Fruit fly (Drosophila melanogaster) whole organism, embryonic: ENCODE measurements around the gene CG8509.
A peak's percentile ranks its signal among the peaks of the same experiment; 100 is the strongest.

Experiments used
- Asciz ChIP-seq: fragments of 200-800 bp; sonication (Bioruptor generic); optimal IDR thresholded peaks from 2 replicates; lab custom pipeline; 2017; ENCODE audit warnings: missing biosample characterization, mild to moderate bottlenecking, missing genetic modification characterization, missing genetic modification reagents
- Atf-2 ChIP-seq: fragments of 200-800 bp; sonication (Bioruptor generic); optimal IDR thresholded peaks from 2 replicates; lab custom pipeline; 2016; ENCODE audit warnings: missing biosample characterization, missing genetic modification characterization
- Atf6 ChIP-seq: fragments of 200-800 bp; sonication (Bioruptor generic); IDR thresholded peaks from 2 replicates; pipeline ENCODE4 v1.3.6; 2022; ENCODE audit warnings: missing biosample characterization, missing genetic modification characterization
- Bgb ChIP-seq: fragments of 200-800 bp; sonication (Bioruptor generic); IDR thresholded peaks from 2 replicates; pipeline ENCODE4 v1.3.6; 2022; ENCODE audit warnings: missing biosample characterization, missing genetic modification characterization; ENCODE audit not compliant: partially characterized antibody
- CG11085 ChIP-seq: fragments of 200-800 bp; sonication (Bioruptor generic); IDR thresholded peaks from 2 replicates; pipeline ENCODE4 v1.3.6; 2022; ENCODE audit warnings: missing biosample characterization, missing genetic modification characterization
- CG11398 ChIP-seq: fragments of 200-800 bp; sonication (Bioruptor generic); optimal IDR thresholded peaks from 2 replicates; lab custom pipeline; 2016; ENCODE audit warnings: missing biosample characterization, missing genetic modification characterization
- CG12071 ChIP-seq: fragments of 200-800 bp; sonication (Bioruptor generic); optimal IDR thresholded peaks from 3 replicates; lab custom pipeline; 2018; ENCODE audit warnings: missing biosample characterization, mild to moderate bottlenecking, missing genetic modification characterization
- CG1529 ChIP-seq: fragments of 200-800 bp; sonication (Bioruptor generic); optimal IDR thresholded peaks from 3 replicates; lab custom pipeline; 2018; ENCODE audit warnings: missing biosample characterization, missing genetic modification characterization
- CG17361 ChIP-seq: fragments of 200-800 bp; sonication (Bioruptor generic); IDR thresholded peaks from 3 replicates; pipeline ENCODE4 v1.3.6; 2022; ENCODE audit warnings: missing biosample characterization, missing genetic modification characterization
- CG17612 ChIP-seq: fragments of 200-800 bp; sonication (Bioruptor generic); IDR thresholded peaks from 2 replicates; pipeline ENCODE4 v1.3.6; 2022; ENCODE audit warnings: missing biosample characterization, missing genetic modification characterization
- CG6765 ChIP-seq: fragments of 200-800 bp; sonication (Bioruptor generic); optimal IDR thresholded peaks from 3 replicates; lab custom pipeline; 2017; ENCODE audit warnings: missing biosample characterization, mild to moderate bottlenecking, missing genetic modification characterization
- CG6791 ChIP-seq: fragments of 200-800 bp; sonication (Bioruptor generic); IDR thresholded peaks from 3 replicates; pipeline ENCODE4 v1.3.6; 2022; ENCODE audit warnings: missing biosample characterization, missing genetic modification characterization; ENCODE audit not compliant: partially characterized antibody
- CG7372 ChIP-seq: fragments of 200-800 bp; sonication (Bioruptor generic); IDR thresholded peaks from 2 replicates; pipeline ENCODE4 v1.3.6; 2022; ENCODE audit warnings: missing biosample characterization, missing genetic modification characterization
- CG7556 ChIP-seq: fragments of 200-800 bp; sonication (Bioruptor generic); optimal IDR thresholded peaks from 2 replicates; lab custom pipeline; 2017; ENCODE audit warnings: missing biosample characterization, mild to moderate bottlenecking, missing genetic modification characterization
- CG8388 ChIP-seq: fragments of 200-800 bp; sonication (Bioruptor generic); optimal IDR thresholded peaks from 2 replicates; lab custom pipeline; 2019; ENCODE audit warnings: missing biosample characterization, mild to moderate bottlenecking, missing genetic modification characterization, moderate library complexity
- CG9797 ChIP-seq: fragments of 200-800 bp; sonication (Bioruptor generic); optimal IDR thresholded peaks from 3 replicates; lab custom pipeline; 2018; ENCODE audit warnings: missing biosample characterization, mild to moderate bottlenecking, missing genetic modification characterization
- CG9932 ChIP-seq: fragments of 200-800 bp; sonication (Bioruptor generic); IDR thresholded peaks from 2 replicates; pipeline ENCODE4 v1.3.6; 2022; ENCODE audit warnings: missing biosample characterization, missing genetic modification characterization
- Dp ChIP-seq: fragments of 200-800 bp; sonication (Bioruptor generic); optimal IDR thresholded peaks from 2 replicates; lab custom pipeline; 2018; ENCODE audit warnings: missing biosample characterization, mild to moderate bottlenecking, missing genetic modification characterization, moderate library complexity
- HLH4C ChIP-seq: fragments of 200-800 bp; sonication (Bioruptor generic); IDR thresholded peaks from 3 replicates; pipeline ENCODE4 v1.3.6; 2022; ENCODE audit warnings: missing biosample characterization, missing genetic modification characterization; ENCODE audit not compliant: partially characterized antibody
- Hey ChIP-seq: fragments of 200-800 bp; sonication (Bioruptor generic); optimal IDR thresholded peaks from 3 replicates; lab custom pipeline; 2018; ENCODE audit warnings: missing biosample characterization, mild to moderate bottlenecking, missing genetic modification characterization
- Kr ChIP-seq: fragments of 200-800 bp; sonication (Bioruptor generic); optimal IDR thresholded peaks from 2 replicates; lab custom pipeline; 2017; ENCODE audit warnings: missing biosample characterization, mild to moderate bottlenecking, missing genetic modification characterization
- Mad ChIP-seq: fragments of 200-800 bp; sonication (Bioruptor generic); optimal IDR thresholded peaks from 2 replicates; lab custom pipeline; 2016; ENCODE audit warnings: missing biosample characterization, missing genetic modification characterization
- Myb ChIP-seq: fragments of 200-800 bp; sonication (Bioruptor generic); optimal IDR thresholded peaks from 2 replicates; lab custom pipeline; 2016; ENCODE audit warnings: missing biosample characterization, missing genetic modification characterization
- NFAT ChIP-seq: fragments of 200-800 bp; sonication (Bioruptor generic); IDR thresholded peaks from 2 replicates; pipeline ENCODE4 v1.3.6; 2022; ENCODE audit warnings: missing biosample characterization, missing genetic modification characterization
- Nf-YB ChIP-seq: fragments of 200-800 bp; sonication (Bioruptor generic); optimal IDR thresholded peaks from 3 replicates; lab custom pipeline; 2019; ENCODE audit warnings: missing biosample characterization, mild to moderate bottlenecking, missing genetic modification characterization, moderate library complexity
- Ptx1 ChIP-seq: fragments of 200-800 bp; sonication (Bioruptor generic); IDR thresholded peaks from 2 replicates; pipeline ENCODE4 v1.3.6; 2022; ENCODE audit warnings: missing biosample characterization, missing genetic modification characterization
- Ravus ChIP-seq: fragments of 200-800 bp; sonication (Bioruptor generic); IDR thresholded peaks from 2 replicates; pipeline ENCODE4 v1.3.6; 2022; ENCODE audit warnings: missing biosample characterization, missing genetic modification characterization
- Sin3A ChIP-seq: fragments of >200 bp; optimal IDR thresholded peaks from 2 replicates; lab custom pipeline; 2018
- Sox100B ChIP-seq: fragments of 200-800 bp; sonication (Bioruptor generic); optimal IDR thresholded peaks from 3 replicates; lab custom pipeline; 2018; ENCODE audit warnings: missing biosample characterization, mild to moderate bottlenecking, missing genetic modification characterization
- Sry-β ChIP-seq: fragments of 200-800 bp; sonication (Bioruptor generic); optimal IDR thresholded peaks from 2 replicates; lab custom pipeline; 2018; ENCODE audit warnings: missing biosample characterization, mild to moderate bottlenecking, missing genetic modification characterization, moderate library complexity
- Vsx1 ChIP-seq: fragments of 200-800 bp; sonication (Bioruptor generic); optimal IDR thresholded peaks from 2 replicates; lab custom pipeline; 2017; ENCODE audit warnings: missing biosample characterization, mild to moderate bottlenecking, missing genetic modification characterization, missing genetic modification reagents
- Xbp1 ChIP-seq: fragments of 200-800 bp; sonication (Bioruptor generic); optimal IDR thresholded peaks from 3 replicates; lab custom pipeline; 2016; ENCODE audit warnings: missing biosample characterization, mild to moderate bottlenecking, missing genetic modification characterization
- YL-1 ChIP-seq: fragments of 200-800 bp; sonication (Bioruptor generic); optimal IDR thresholded peaks from 3 replicates; lab custom pipeline; 2017; ENCODE audit warnings: missing biosample characterization, mild to moderate bottlenecking, missing genetic modification characterization
- ac ChIP-seq: fragments of 200-800 bp; sonication (Bioruptor generic); optimal IDR thresholded peaks from 3 replicates; lab custom pipeline; 2017; ENCODE audit warnings: missing biosample characterization, mild to moderate bottlenecking, missing genetic modification characterization
- aop ChIP-seq: fragments of 200-800 bp; sonication (Bioruptor generic); IDR thresholded peaks from 2 replicates; pipeline ENCODE4 v1.3.6; 2022; ENCODE audit warnings: missing biosample characterization, missing genetic modification characterization
- ato ChIP-seq: fragments of 200-800 bp; sonication (Bioruptor generic); IDR thresholded peaks from 2 replicates; pipeline ENCODE4 v1.3.6; 2022; ENCODE audit warnings: missing biosample characterization, missing genetic modification characterization; ENCODE audit not compliant: partially characterized antibody
- br ChIP-seq: fragments of >200 bp; optimal IDR thresholded peaks from 2 replicates; lab custom pipeline; 2017
- dmrt99B ChIP-seq: fragments of 200-800 bp; sonication (Bioruptor generic); optimal IDR thresholded peaks from 2 replicates; lab custom pipeline; 2018; ENCODE audit warnings: missing biosample characterization, mild to moderate bottlenecking, missing genetic modification characterization, moderate library complexity
- en ChIP-seq: fragments of 200-800 bp; sonication (Bioruptor generic); optimal IDR thresholded peaks from 2 replicates; lab custom pipeline; 2016; ENCODE audit warnings: missing biosample characterization, missing genetic modification characterization
- esg ChIP-seq: fragments of 200-800 bp; sonication (Bioruptor generic); conservative IDR thresholded peaks from 2 replicates; pipeline ENCODE4 v1.3.6; 2022; ENCODE audit warnings: missing biosample characterization, missing genetic modification characterization
- exex ChIP-seq: fragments of 200-800 bp; sonication (Bioruptor generic); optimal IDR thresholded peaks from 4 replicates; lab custom pipeline; 2018; ENCODE audit warnings: missing biosample characterization, mild to moderate bottlenecking, missing genetic modification characterization, moderate library complexity
- grau ChIP-seq: fragments of 200-800 bp; optimal IDR thresholded peaks from 3 replicates; lab custom pipeline; 2019; ENCODE audit warnings: missing biosample characterization, mild to moderate bottlenecking, missing genetic modification characterization, moderate library complexity
- ham ChIP-seq: fragments of 200-800 bp; sonication (Bioruptor generic); IDR thresholded peaks from 2 replicates; pipeline ENCODE4 v1.3.6; 2022; ENCODE audit warnings: missing biosample characterization, missing genetic modification characterization
- jumu ChIP-seq: fragments of 200-800 bp; sonication (Bioruptor generic); optimal IDR thresholded peaks from 3 replicates; lab custom pipeline; 2016; ENCODE audit warnings: missing biosample characterization, missing genetic modification characterization
- pros ChIP-seq: fragments of 200-800 bp; sonication (Bioruptor generic); optimal IDR thresholded peaks from 3 replicates; lab custom pipeline; 2019; ENCODE audit warnings: missing biosample characterization, mild to moderate bottlenecking, missing genetic modification characterization, moderate library complexity
- sob ChIP-seq: fragments of 200-800 bp; sonication (Bioruptor generic); IDR thresholded peaks from 2 replicates; pipeline ENCODE4 v1.3.6; 2022; ENCODE audit warnings: missing biosample characterization, missing genetic modification characterization
- ttk ChIP-seq: fragments of 200-800 bp; sonication (Bioruptor generic); IDR thresholded peaks from 2 replicates; pipeline ENCODE4 v2.1.2; 2022; ENCODE audit warnings: missing biosample characterization, missing genetic modification characterization
- unc-4 ChIP-seq: fragments of 200-800 bp; sonication (Bioruptor generic); IDR thresholded peaks from 2 replicates; pipeline ENCODE4 v1.3.6; 2022; ENCODE audit warnings: missing biosample characterization, missing genetic modification characterization; ENCODE audit not compliant: partially characterized antibody
- usp ChIP-seq: fragments of >200 bp; optimal IDR thresholded peaks from 2 replicates; lab custom pipeline; 2017; ENCODE audit warnings: missing biosample characterization, missing genetic modification characterization
- zfh1 ChIP-seq: fragments of 200-800 bp; sonication (Bioruptor generic); IDR thresholded peaks from 3 replicates; pipeline ENCODE4 v1.3.6; 2022; ENCODE audit warnings: missing biosample characterization, missing genetic modification characterization

Gene CG8509

DNA sequence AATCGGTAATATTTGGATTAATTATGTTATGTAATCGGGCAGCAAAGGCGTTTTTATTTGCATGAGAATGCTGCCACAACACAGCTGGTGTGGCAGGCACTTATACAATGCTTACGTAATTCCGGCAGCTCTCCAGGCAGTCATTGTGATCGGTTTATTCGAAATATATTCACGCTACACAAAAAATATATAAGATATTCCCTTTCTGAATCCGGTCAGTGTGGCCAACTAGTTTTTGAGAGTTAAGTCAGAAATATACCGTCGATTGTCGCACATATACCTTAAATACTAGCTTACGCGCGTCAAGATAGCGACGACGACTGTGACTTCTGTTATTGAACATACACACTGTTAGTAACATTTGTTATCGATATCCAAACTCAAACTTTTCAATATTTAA is 39.7 kb downstream of the CG8509 start, which contains the start of gene sun (continued):
- TF ChIP-seq jumu (GFP tag; lab: Kevin White, UChicago) (no peak), CG6791 (GFP tag; lab: Robert Waterston, UW) (no peak), CG7372 (GFP tag; lab: Robert Waterston, UW) (no peak), CG11085 (GFP tag; lab: Robert Waterston, UW) (no peak), Xbp1 (GFP tag; lab: Kevin White, UChicago) (no peak), CG7556 (no peak), Ptx1 (no peak), Sox100B (no peak), CG6765 (GFP tag; lab: Kevin White, UChicago) (no peak), CG9932 (GFP tag; lab: Robert Waterston, UW) (no peak), Vsx1 (no peak), CG9797 (GFP tag; lab: Kevin White, UChicago) (peak; percentile 69), CG17612 (no peak), Nf-YB (no peak), Ravus (GFP tag; lab: Robert Waterston, UW) (no peak), dmrt99B (tag; lab: Kevin White, UChicago) (no peak), Myb (GFP tag; lab: Kevin White, UChicago) (peak; percentile 40), ac (GFP tag; lab: Kevin White, UChicago) (no peak), Mad (GFP tag; lab: Kevin White, UChicago) (no peak), CG12071 (GFP tag; lab: Kevin White, UChicago) (no peak), pros (GFP tag; lab: Kevin White, UChicago) (no peak), Atf6 (GFP tag; lab: Robert Waterston, UW) (0 out of 2 replicates have a peak, but pooled peaks have one; percentile 24), HLH4C (GFP tag; lab: Robert Waterston, UW) (0 out of 3 replicates have a peak, but pooled peaks have one; percentile 32), Bgb (GFP tag; lab: Robert Waterston, UW) (peak; percentile 38; the same call in 1 of the 2 replicates), ato (GFP tag; lab: Robert Waterston, UW) (no peak), br (lab: Kevin White, UChicago) (no peak), Atf-2 (GFP tag; lab: Kevin White, UChicago) (no peak), aop (no peak), unc-4 (GFP tag; lab: Robert Waterston, UW) (peak; percentile 35; the same call in 1 of the 2 replicates), Dp (GFP tag; lab: Kevin White, UChicago) (peak; percentile 49), Kr (GFP tag; lab: Kevin White, UChicago) (no peak), usp (GFP tag; lab: Kevin White, UChicago) (no peak), ham (GFP tag; lab: Robert Waterston, UW) (no peak), ttk (GFP tag; lab: Robert Waterston, UW) (no peak), NFAT (GFP tag; lab: Robert Waterston, UW) (no peak), CG1529 (GFP tag; lab: Kevin White, UChicago) (no peak)

DNA sequence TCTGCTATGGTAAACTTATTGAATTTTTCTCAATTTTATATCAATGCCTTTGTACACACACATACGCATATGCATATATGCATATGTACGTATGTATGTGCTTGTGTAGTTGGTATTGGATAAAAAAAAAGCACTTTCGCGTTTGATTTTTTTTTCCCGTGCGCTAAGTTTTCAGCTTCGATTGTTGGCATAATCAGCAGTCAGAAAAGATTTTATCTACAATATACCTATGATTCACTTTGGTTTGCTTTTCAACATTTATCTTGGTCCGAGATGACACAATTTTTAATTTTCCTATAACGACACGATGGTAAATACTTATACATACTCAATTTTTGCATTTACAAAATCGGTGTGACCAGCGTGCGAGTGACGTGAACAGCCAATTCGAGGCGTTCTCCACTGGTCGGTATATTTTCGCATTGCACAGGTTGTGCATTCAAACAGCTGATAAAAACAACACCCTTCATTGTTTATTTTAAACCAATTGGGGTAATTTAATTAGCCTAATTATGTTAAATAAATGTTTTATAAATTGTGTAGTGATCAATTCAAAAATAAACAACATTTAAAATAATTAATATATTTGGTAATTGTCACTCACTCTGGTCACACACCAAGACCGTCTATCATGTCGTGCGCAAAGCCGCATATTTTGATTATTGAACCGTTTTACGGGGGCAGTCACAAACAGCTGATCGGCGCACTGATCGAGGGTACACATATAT is 43.6 kb downstream of the CG8509 start, which contains the start of the genes UBL3 and CG15914:
TSS of gene UBL3 (minus strand) at position 361 of the 728 bp plus-strand sequence.
TSS of gene CG15914 (plus strand) at position 607 of the 728 bp plus-strand sequence.
- TF ChIP-seq YL-1 (peak; percentile 51), Sin3A (lab: Kevin White, UChicago) (peak; percentile 67), grau (tag; lab: Kevin White, UChicago) (peak; percentile 35), esg (no peak), CG17361 (peak; percentile 39; the same call in 2 of the 3 replicates), Hey (tag; lab: Kevin White, UChicago) (no peak), unc-4 (GFP tag; lab: Robert Waterston, UW) (0 out of 2 replicates have a peak, but pooled peaks have one; percentile 34), en (GFP tag; lab: Kevin White, UChicago) (no peak), CG11398 (no peak), sob (GFP tag; lab: Robert Waterston, UW) (no peak), exex (no peak), CG8388 (GFP tag; lab: Kevin White, UChicago) (no peak), Sry-β (GFP tag; lab: Kevin White, UChicago) (no peak), Atf-2 (GFP tag; lab: Kevin White, UChicago) (no peak), Dp (GFP tag; lab: Kevin White, UChicago) (peak; percentile 59), ac (GFP tag; lab: Kevin White, UChicago) (no peak), zfh1 (GFP tag; lab: Robert Waterston, UW) (no peak), Asciz (GFP tag; lab: Kevin White, UChicago) (no peak)
